Worm (Caenorhabditis elegans) whole organism, early embryonic: ENCODE data around the gene F55B11.4.

ENCODE experiments used
- B0310.2 ChIP-seq: sonication (generic microtip); optimal IDR thresholded peaks from 2 replicates; lab custom pipeline; 2016; ENCODE audit warnings: mild to moderate bottlenecking, missing genetic modification characterization, missing compliant biosample characterization
- ama-1 ChIP-seq: fragments of 150-350 bp; optimal IDR thresholded peaks from 2 replicates; lab custom pipeline; 2014
- ets-7 ChIP-seq: sonication (generic microtip); optimal IDR thresholded peaks from 2 replicates; lab custom pipeline; 2016; ENCODE audit warnings: missing genotype, missing genetic modification characterization, missing compliant biosample characterization
- flt-1 ChIP-seq: fragments of 200-800 bp; sonication (Bioruptor generic); IDR thresholded peaks from 2 replicates; pipeline ENCODE4 v1.3.6; 2022; ENCODE audit warnings: missing genetic modification characterization, missing compliant biosample characterization
- hmg-4 ChIP-seq: fragments of 200-800 bp; sonication (Bioruptor generic); optimal IDR thresholded peaks from 2 replicates; lab custom pipeline; 2018; ENCODE audit warnings: mild to moderate bottlenecking, missing genetic modification characterization, missing compliant biosample characterization
- tbx-11 ChIP-seq: fragments of 200-800 bp; sonication (Bioruptor generic); IDR thresholded peaks from 2 replicates; pipeline ENCODE4 v1.3.6; 2022; ENCODE audit warnings: missing genetic modification characterization, missing compliant biosample characterization

ce11 chrIV:14393838-14394237, 36.9 kb downstream of the F55B11.4 start, which contains the start of gene clc-8:
- TF ChIP-seq ama-1 (lab: Kevin White, UChicago), result no peak
- no peak for TF ChIP-seq ets-7 (tag; lab: Kevin White, UChicago)
- TF ChIP-seq hmg-4 (GFP tag; lab: Kevin White, UChicago), result no peak
- no peak for TF ChIP-seq B0310.2
- no peak for TF ChIP-seq tbx-11
- no peak for TF ChIP-seq flt-1 (GFP tag; lab: Robert Waterston, UW)
